Worm (Caenorhabditis elegans) whole organism, L1 larva: Measurements from ENCODE around the gene fbxa-167.

Experiments used
- C16A3.4 ChIP-seq: fragments of 150-350 bp; optimal IDR thresholded peaks from 2 replicates; lab custom pipeline; 2014; ENCODE audit warnings: missing biosample characterization, missing genetic modification characterization
- F16B12.6 ChIP-seq: fragments of 150-350 bp; optimal IDR thresholded peaks from 2 replicates; lab custom pipeline; 2014; ENCODE audit warnings: missing biosample characterization, missing genetic modification characterization
- aha-1 ChIP-seq: fragments of 150-350 bp; optimal IDR thresholded peaks from 2 replicates; lab custom pipeline; 2014; ENCODE audit warnings: missing biosample characterization, missing genetic modification characterization
- blmp-1 ChIP-seq: fragments of 150-350 bp; optimal IDR thresholded peaks from 2 replicates; lab custom pipeline; 2014; ENCODE audit warnings: missing biosample characterization, missing genetic modification characterization
- ceh-63 ChIP-seq: fragments of 200-800 bp; sonication (Bioruptor generic); optimal IDR thresholded peaks from 2 replicates; lab custom pipeline; 2018; ENCODE audit warnings: mild to moderate bottlenecking, missing genetic modification characterization, missing compliant biosample characterization
- ceh-82 ChIP-seq, 3 experiments: fragments of 150-350 bp in 1 of 3; sonication (generic microtip) in 2 of 3; optimal IDR thresholded peaks; 2 replicates each; lab custom pipeline; 2014 to 2017; ENCODE audit warnings: missing biosample characterization in 3 of 3, missing genetic modification characterization in 3 of 3
- ceh-90 ChIP-seq: sonication (generic microtip); optimal IDR thresholded peaks from 2 replicates; lab custom pipeline; 2016; ENCODE audit warnings: missing genetic modification characterization, missing compliant biosample characterization
- dpl-1 ChIP-seq, 3 experiments: fragments of 150-350 bp in 2 of 3; sonication (generic microtip) in 1 of 3; optimal IDR thresholded peaks; 2 replicates each; lab custom pipeline; 2014 to 2017; ENCODE audit warnings: missing biosample characterization in 3 of 3, missing genetic modification characterization in 3 of 3, missing genetic modification reagents in 3 of 3
- dsc-1 ChIP-seq: sonication (generic microtip); optimal IDR thresholded peaks from 2 replicates; lab custom pipeline; 2016; ENCODE audit warnings: mild to moderate bottlenecking, missing genetic modification characterization, missing compliant biosample characterization
- efl-1 ChIP-seq, 4 experiments: fragments of 150-350 bp; optimal IDR thresholded peaks in 3 of 4; peaks in 1 of 4; 1 replicate in 1 of 4; 2 replicates in 3 of 4; lab custom pipeline; 2014; ENCODE audit warnings: missing biosample characterization in 2 of 4, missing genetic modification characterization in 2 of 4, missing genetic modification reagents in 2 of 4
- egl-27 ChIP-seq, 2 experiments: fragments of 150-350 bp in 1 of 2; sonication (generic microtip); optimal IDR thresholded peaks; 3 replicates each; lab custom pipeline; 2017 to 2018; ENCODE audit warnings: missing biosample characterization in 2 of 2, missing genetic modification characterization in 2 of 2, missing genetic modification reagents in 2 of 2
- elt-3 ChIP-seq, 6 experiments: fragments of 150-350 bp in 1 of 6; sonication (generic microtip); optimal IDR thresholded peaks; 2 replicates each; lab custom pipeline; 2017 to 2018; ENCODE audit warnings: missing biosample characterization in 6 of 6, missing genetic modification characterization in 6 of 6, inconsistent platforms in 1 of 6
- ets-5 ChIP-seq: fragments of 200-800 bp; sonication (Bioruptor generic); IDR thresholded peaks from 2 replicates; pipeline ENCODE4 v1.3.6; 2022; ENCODE audit warnings: missing genetic modification characterization, missing compliant biosample characterization
- fkh-10 ChIP-seq: sonication (generic microtip); optimal IDR thresholded peaks from 2 replicates; lab custom pipeline; 2017; ENCODE audit warnings: missing biosample characterization, missing genetic modification reagents, missing genetic modification characterization
- fkh-4 ChIP-seq: sonication (generic microtip); optimal IDR thresholded peaks from 2 replicates; lab custom pipeline; 2016; ENCODE audit warnings: missing compliant biosample characterization, missing genetic modification characterization, borderline replicate concordance
- fkh-8 ChIP-seq: sonication (generic microtip); optimal IDR thresholded peaks from 2 replicates; lab custom pipeline; 2016; ENCODE audit warnings: mild to moderate bottlenecking, missing genetic modification characterization, missing compliant biosample characterization
- grh-1 ChIP-seq: fragments of 200-800 bp; sonication (Bioruptor generic); IDR thresholded peaks from 2 replicates; pipeline ENCODE4 v1.3.6; 2022; ENCODE audit warnings: missing genetic modification reagents, missing genetic modification characterization, missing compliant biosample characterization
- hlh-17 ChIP-seq: fragments of 200-800 bp; sonication (Bioruptor generic); optimal IDR thresholded peaks from 2 replicates; lab custom pipeline; 2018; ENCODE audit warnings: missing genetic modification characterization, mild to moderate bottlenecking, missing compliant biosample characterization, moderate library complexity, borderline replicate concordance
- hlh-4 ChIP-seq: sonication (generic microtip); optimal IDR thresholded peaks from 2 replicates; lab custom pipeline; 2016; ENCODE audit warnings: mild to moderate bottlenecking, missing genetic modification characterization, missing compliant biosample characterization
- hpl-2 ChIP-seq: fragments of 150-350 bp; optimal IDR thresholded peaks from 2 replicates; lab custom pipeline; 2014; ENCODE audit warnings: missing biosample characterization, missing genetic modification reagents, missing genetic modification characterization
- irx-1 ChIP-seq: sonication (generic microtip); optimal IDR thresholded peaks from 2 replicates; lab custom pipeline; 2016; ENCODE audit warnings: missing genetic modification characterization, missing compliant biosample characterization
- lin-13 ChIP-seq: fragments of 150-350 bp; optimal IDR thresholded peaks from 2 replicates; lab custom pipeline; 2014; ENCODE audit warnings: missing biosample characterization, missing genetic modification reagents, missing genetic modification characterization
- lin-14 ChIP-seq: fragments of 200-800 bp; sonication (Bioruptor generic); optimal IDR thresholded peaks from 2 replicates; lab custom pipeline; 2018; ENCODE audit warnings: mild to moderate bottlenecking, missing genetic modification characterization, moderate library complexity, missing compliant biosample characterization
- lin-15B ChIP-seq: fragments of 150-350 bp; sonication (generic microtip); optimal IDR thresholded peaks from 3 replicates; lab custom pipeline; 2014; ENCODE audit warnings: missing biosample characterization, missing genetic modification characterization
- lsy-2 ChIP-seq, 2 experiments: fragments of 150-350 bp; optimal IDR thresholded peaks; 2 replicates each; lab custom pipeline; 2014; ENCODE audit warnings: missing biosample characterization in 2 of 2, missing genetic modification characterization in 2 of 2
- mdl-1 ChIP-seq, 2 experiments: fragments of 150-350 bp; optimal IDR thresholded peaks; 2 replicates each; lab custom pipeline; 2014 to 2017; ENCODE audit warnings: missing biosample characterization in 2 of 2, missing genetic modification characterization in 2 of 2, inconsistent platforms in 1 of 2
- mef-2 ChIP-seq: fragments of 150-350 bp; optimal IDR thresholded peaks from 2 replicates; lab custom pipeline; 2014; ENCODE audit warnings: missing biosample characterization, missing genetic modification characterization
- mep-1 ChIP-seq: fragments of 150-350 bp; optimal IDR thresholded peaks from 2 replicates; lab custom pipeline; 2014; ENCODE audit warnings: missing biosample characterization, missing genetic modification characterization
- nhr-11 ChIP-seq: fragments of 150-350 bp; optimal IDR thresholded peaks from 2 replicates; lab custom pipeline; 2014; ENCODE audit warnings: missing biosample characterization, missing genetic modification characterization
- nhr-12 ChIP-seq: sonication (generic microtip); optimal IDR thresholded peaks from 2 replicates; lab custom pipeline; 2017; ENCODE audit warnings: missing biosample characterization, missing genetic modification characterization
- nhr-19 ChIP-seq: fragments of 200-800 bp; sonication (Bioruptor generic); conservative IDR thresholded peaks from 2 replicates; pipeline ENCODE4 v1.3.6; 2022; ENCODE audit warnings: missing genetic modification characterization, missing compliant biosample characterization
- nhr-20 ChIP-seq: sonication (generic microtip); optimal IDR thresholded peaks from 2 replicates; lab custom pipeline; 2016; ENCODE audit warnings: mild to moderate bottlenecking, missing genetic modification characterization, missing compliant biosample characterization
- nhr-237 ChIP-seq: fragments of 150-350 bp; optimal IDR thresholded peaks from 2 replicates; lab custom pipeline; 2014; ENCODE audit warnings: missing biosample characterization, missing genetic modification characterization
- nhr-28 ChIP-seq: fragments of 150-350 bp; optimal IDR thresholded peaks from 2 replicates; lab custom pipeline; 2014; ENCODE audit warnings: missing biosample characterization, missing genetic modification characterization
- nhr-84 ChIP-seq: sonication (generic microtip); optimal IDR thresholded peaks from 2 replicates; lab custom pipeline; 2017; ENCODE audit warnings: missing biosample characterization, missing genetic modification characterization
- nhr-85 ChIP-seq: sonication (generic microtip); peaks from one replicate; lab custom pipeline; 2016; ENCODE audit warnings: missing genetic modification characterization, inconsistent platforms, missing compliant biosample characterization
- nhr-90 ChIP-seq: sonication (generic microtip); optimal IDR thresholded peaks from 2 replicates; lab custom pipeline; 2016; ENCODE audit warnings: mild to moderate bottlenecking, missing genetic modification characterization, missing compliant biosample characterization; ENCODE audit not compliant: poor library complexity
- pax-3 ChIP-seq: fragments of 200-800 bp; sonication (Bioruptor generic); optimal IDR thresholded peaks from 2 replicates; lab custom pipeline; 2018; ENCODE audit warnings: mild to moderate bottlenecking, missing genetic modification characterization, moderate library complexity, missing compliant biosample characterization
- pqm-1 ChIP-seq: sonication (generic microtip); optimal IDR thresholded peaks from 3 replicates; lab custom pipeline; 2017; ENCODE audit warnings: missing biosample characterization, missing genetic modification characterization
- rnt-1 ChIP-seq: sonication (generic microtip); optimal IDR thresholded peaks from 2 replicates; lab custom pipeline; 2016; ENCODE audit warnings: mild to moderate bottlenecking, missing genetic modification characterization, moderate library complexity, missing compliant biosample characterization
- skn-1 ChIP-seq: fragments of 150-350 bp; optimal IDR thresholded peaks from 2 replicates; lab custom pipeline; 2014; ENCODE audit warnings: missing biosample characterization, missing genetic modification characterization
- sptf-1 ChIP-seq: fragments of 150-350 bp; optimal IDR thresholded peaks from 2 replicates; lab custom pipeline; 2014; ENCODE audit warnings: missing biosample characterization, missing genetic modification characterization
- sup-37 ChIP-seq: fragments of 200-800 bp; sonication (Bioruptor generic); optimal IDR thresholded peaks from 2 replicates; lab custom pipeline; 2018; ENCODE audit warnings: mild to moderate bottlenecking, missing genetic modification characterization, missing compliant biosample characterization
- swsn-7 ChIP-seq: sonication (generic microtip); optimal IDR thresholded peaks from 2 replicates; lab custom pipeline; 2016; ENCODE audit warnings: missing genetic modification characterization, missing compliant biosample characterization
- tlp-1 ChIP-seq: fragments of 150-350 bp; optimal IDR thresholded peaks from 2 replicates; lab custom pipeline; 2014; ENCODE audit warnings: missing biosample characterization, missing genetic modification characterization
- unc-130 ChIP-seq: fragments of 150-350 bp; optimal IDR thresholded peaks from 2 replicates; lab custom pipeline; 2017; ENCODE audit warnings: missing biosample characterization, missing genetic modification characterization, inconsistent platforms
- unc-30 ChIP-seq: sonication (generic microtip); optimal IDR thresholded peaks from 2 replicates; lab custom pipeline; 2017; ENCODE audit warnings: missing biosample characterization, missing genetic modification characterization
- unc-86 ChIP-seq: sonication (generic microtip); optimal IDR thresholded peaks from 2 replicates; lab custom pipeline; 2016; ENCODE audit warnings: missing genetic modification characterization, missing compliant biosample characterization
- unc-98 ChIP-seq: fragments of 200-800 bp; sonication (Bioruptor generic); IDR thresholded peaks from 2 replicates; pipeline ENCODE4 v1.3.6; 2022; ENCODE audit warnings: missing genetic modification characterization, missing compliant biosample characterization
- vab-15 ChIP-seq: sonication (generic microtip); optimal IDR thresholded peaks from 2 replicates; lab custom pipeline; 2017; ENCODE audit warnings: missing genotype, mild to moderate bottlenecking, missing genetic modification characterization, missing compliant biosample characterization
- xbp-1 ChIP-seq: sonication (generic microtip); optimal IDR thresholded peaks from 2 replicates; lab custom pipeline; 2016; ENCODE audit warnings: missing genetic modification characterization, missing compliant biosample characterization
- zip-4 ChIP-seq: fragments of 200-800 bp; sonication (Bioruptor generic); optimal IDR thresholded peaks from 2 replicates; lab custom pipeline; 2018; ENCODE audit warnings: mild to moderate bottlenecking, missing genetic modification characterization, moderate library complexity, missing compliant biosample characterization
- ztf-11 ChIP-seq, 2 experiments: sonication (generic microtip); optimal IDR thresholded peaks; 2 replicates each; lab custom pipeline; 2016 to 2017; ENCODE audit warnings: missing genetic modification characterization in 2 of 2, missing biosample characterization in 1 of 2, missing compliant biosample characterization in 1 of 2

fbxa-167 gene

ce11 chrII:13596505-13596977 is 44.7 kb upstream of the fbxa-167 start, which contains the start of the genes fbxc-23 and csc-1 (continued):
- TF ChIP-seq pax-3 (tag; lab: Kevin White, UChicago) (no peak), mep-1 (tag; lab: Kevin White, UChicago) (peak; percentile 75), hlh-17 (no peak), lsy-2 (tag; optimal IDR thresholded peaks at IDR 0.05; lab: Kevin White, UChicago) (peak; percentile 97 to 99), lin-13 (GFP tag; lab: Kevin White, UChicago) (no peak), dsc-1 (tag; lab: Kevin White, UChicago) (peak; percentile 33), fkh-10 (GFP tag; lab: Kevin White, UChicago) (no peak), unc-98 (GFP tag; lab: Robert Waterston, UW) (no peak), nhr-28 (tag; lab: Kevin White, UChicago) (no peak), lin-15B (tag; lab: Kevin White, UChicago) (no peak), unc-86 (tag; lab: Kevin White, UChicago) (no peak), vab-15 (tag; lab: Kevin White, UChicago) (no peak), nhr-85 (peak; percentile 34), zip-4 (GFP tag; lab: Kevin White, UChicago) (no peak), C16A3.4 (peak; percentile 59), mef-2 (no peak), nhr-11 (no peak), irx-1 (peak; percentile 53), fkh-4 (tag; lab: Kevin White, UChicago) (peak; percentile 20), ceh-90 (no peak), skn-1 (tag; lab: Kevin White, UChicago) (no peak), nhr-12 (tag; lab: Kevin White, UChicago) (no peak), fkh-8 (peak; percentile 25), nhr-237 (tag; lab: Kevin White, UChicago) (no peak), ceh-82 (tag; optimal IDR thresholded peaks at IDR 0.05; lab: Kevin White, UChicago) (peak; percentile 20 to 42 (median 28)), rnt-1 (tag; lab: Kevin White, UChicago) (peak; percentile 36), ceh-63 (GFP tag; lab: Kevin White, UChicago) (no peak), swsn-7 (tag; lab: Kevin White, UChicago) (peak; percentile 48), unc-30 (no peak), sptf-1 (tag; lab: Kevin White, UChicago) (no peak), egl-27 (tag; optimal IDR thresholded peaks at IDR 0.05; lab: Kevin White, UChicago) (no peak), elt-3 (tag; optimal IDR thresholded peaks at IDR 0.05; lab: Kevin White, UChicago) (peak in 1 of 6 experiments; percentile 67), lin-14 (GFP tag; lab: Kevin White, UChicago) (peak; percentile 43), tlp-1 (tag; lab: Kevin White, UChicago) (no peak), ztf-11 (tag; optimal IDR thresholded peaks at IDR 0.05; lab: Kevin White, UChicago) (no peak), grh-1 (peak; percentile 48; the same call in 1 of the 2 replicates), nhr-20 (tag; lab: Kevin White, UChicago) (peak; percentile 60), dpl-1 (GFP tag; optimal IDR thresholded peaks at IDR 0.05; lab: Kevin White, UChicago) (peak; percentile 91 to 96 (median 93)), nhr-90 (tag; lab: Kevin White, UChicago) (no peak), F16B12.6 (tag; lab: Kevin White, UChicago) (peak; percentile 92), hlh-4 (tag; lab: Kevin White, UChicago) (no peak), nhr-19 (GFP tag; lab: Robert Waterston, UW) (peak; percentile 48), ets-5 (no peak), unc-130 (tag; lab: Kevin White, UChicago) (peak; percentile 52), nhr-84 (tag; lab: Kevin White, UChicago) (no peak), aha-1 (no peak), pqm-1 (tag; lab: Kevin White, UChicago) (no peak), xbp-1 (tag; lab: Kevin White, UChicago) (peak; percentile 39), sup-37 (GFP tag; lab: Kevin White, UChicago) (no peak), mdl-1 (tag; optimal IDR thresholded peaks at IDR 0.05; lab: Kevin White, UChicago) (peak in 1 of 2 experiments; percentile 41), efl-1 (optimal IDR thresholded peaks at IDR 0.05; lab: Kevin White, UChicago) (peak; percentile 93 to 96), efl-1 (GFP tag; optimal IDR thresholded peaks at IDR 0.05 in 1 of 2; lab: Kevin White, UChicago) (peak; percentile 95 to 99), hpl-2 (GFP tag; lab: Kevin White, UChicago) (no peak), blmp-1 (peak; percentile 76)
